Worm (Caenorhabditis elegans): ENCODE measurements around the gene rps-21.

The rps-21 gene

ce11 chrIII:7238727-7239126 is 49.3 kb upstream of the rps-21 start, which contains the start of gene pars-1:
Gene pars-1 (plus strand): TSS chrIII:7239027.
- TF ChIP-seq nhr-129 (tag; optimal IDR thresholded peaks at IDR 0.05) (peak; percentile 22), lin-13 (GFP tag; optimal IDR thresholded peaks at IDR 0.05) (no peak)

DNA sequence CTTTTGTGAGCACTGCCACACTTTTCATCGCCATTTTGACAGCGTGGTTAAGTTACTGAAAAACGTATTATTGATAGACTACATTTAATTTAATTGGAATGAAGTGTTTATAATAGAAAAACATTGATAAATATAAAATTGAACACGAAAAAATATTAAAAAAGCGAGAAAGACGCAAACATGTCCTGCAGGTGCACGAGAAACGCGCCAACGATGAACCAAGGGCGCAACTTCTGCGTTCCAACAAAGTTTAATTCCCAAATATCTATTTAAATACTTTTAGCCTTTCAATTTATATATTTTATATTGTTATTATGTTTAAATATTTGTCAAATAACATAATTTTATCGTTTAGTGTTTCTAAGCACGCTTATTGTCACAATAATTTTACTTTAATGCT is 44.7 kb upstream of the rps-21 start, which contains the start of gene ndus-8:
ndus-8 (minus strand) TSS at position 55 of the 400 bp plus-strand sequence.
- no peak for TF ChIP-seq nhr-237 (tag; optimal IDR thresholded peaks at IDR 0.05)
- no peak for TF ChIP-seq mdl-1 (tag; optimal IDR thresholded peaks at IDR 0.05)
- peak; percentile 67 for TF ChIP-seq crh-2 (tag; optimal IDR thresholded peaks at IDR 0.05)
- TF ChIP-seq nhr-77 (tag; optimal IDR thresholded peaks at IDR 0.05) = no peak
- TF ChIP-seq F13H6.1 (tag; optimal IDR thresholded peaks at IDR 0.05) = peak; percentile 40
- no peak for TF ChIP-seq unc-62 (GFP tag; optimal IDR thresholded peaks at IDR 0.05)
- TF ChIP-seq ama-1 (optimal IDR thresholded peaks at IDR 0.05) = no peak
- no peak for TF ChIP-seq skn-1 (tag; optimal IDR thresholded peaks at IDR 0.05)
- peak; percentile 7 for TF ChIP-seq fos-1 (tag; optimal IDR thresholded peaks at IDR 0.05)
- TF ChIP-seq mbf-1 (tag; optimal IDR thresholded peaks at IDR 0.05) = no peak
- peak; percentile 36 for TF ChIP-seq sem-4 (tag; optimal IDR thresholded peaks at IDR 0.05)
- TF ChIP-seq nhr-129 (tag; optimal IDR thresholded peaks at IDR 0.05) = peak; percentile 43
- TF ChIP-seq egl-27 (tag; optimal IDR thresholded peaks at IDR 0.05) = peak; percentile 59
- no peak for TF ChIP-seq nhr-23 (tag; optimal IDR thresholded peaks at IDR 0.05)
- peak; percentile 69 for TF ChIP-seq nhr-25 (tag; optimal IDR thresholded peaks at IDR 0.05)
- TF ChIP-seq ZK546.5 (tag; optimal IDR thresholded peaks at IDR 0.05) = no peak
- no peak for TF ChIP-seq elt-3 (tag; optimal IDR thresholded peaks at IDR 0.05)
- peak; percentile 58 for TF ChIP-seq sma-3 (GFP tag; optimal IDR thresholded peaks at IDR 0.05)
- no peak for TF ChIP-seq alr-1 (tag; optimal IDR thresholded peaks at IDR 0.05)
- peak; percentile 86 for TF ChIP-seq sma-9 (GFP tag; optimal IDR thresholded peaks at IDR 0.05)
- no peak for TF ChIP-seq sma-9 (tag; optimal IDR thresholded peaks at IDR 0.05)
- no peak for TF ChIP-seq ztf-1 (GFP tag; conservative IDR thresholded peaks at IDR 0.05)
- peak; percentile 75 for TF ChIP-seq gmeb-1 (tag; optimal IDR thresholded peaks at IDR 0.05)
- no peak for TF ChIP-seq ztf-11 (tag; optimal IDR thresholded peaks at IDR 0.05)
- TF ChIP-seq zag-1 (tag; optimal IDR thresholded peaks at IDR 0.05) = no peak
- no peak for TF ChIP-seq nhr-12 (tag; optimal IDR thresholded peaks at IDR 0.05)
- TF ChIP-seq ztf-4 (tag; optimal IDR thresholded peaks at IDR 0.05) = peak; percentile 59
- TF ChIP-seq unc-55 (GFP tag; optimal IDR thresholded peaks at IDR 0.05) = no peak
- no peak for TF ChIP-seq unc-39 (tag; optimal IDR thresholded peaks at IDR 0.05)
- TF ChIP-seq lin-11 (tag; optimal IDR thresholded peaks at IDR 0.05) = peak; percentile 54
- no peak for TF ChIP-seq nhr-11 (tag; optimal IDR thresholded peaks at IDR 0.05)
- TF ChIP-seq ceh-82 (tag; optimal IDR thresholded peaks at IDR 0.05) = no peak
- peak; percentile 32 for TF ChIP-seq nhr-6 (tag; optimal IDR thresholded peaks at IDR 0.05)
- TF ChIP-seq lin-13 (GFP tag; optimal IDR thresholded peaks at IDR 0.05) = peak; percentile 60
- TF ChIP-seq peb-1 (tag; optimal IDR thresholded peaks at IDR 0.05) = no peak
- TF ChIP-seq elt-1 (tag; optimal IDR thresholded peaks at IDR 0.05) = no peak
- peak; percentile 74 for TF ChIP-seq snpc-4 (tag; optimal IDR thresholded peaks at IDR 0.05)
- TF ChIP-seq R02D3.7 (tag; optimal IDR thresholded peaks at IDR 0.05) = no peak
- TF ChIP-seq dmd-4 (tag; optimal IDR thresholded peaks at IDR 0.05) = no peak
- TF ChIP-seq blmp-1 (tag; optimal IDR thresholded peaks at IDR 0.05; ENCODE audit: insufficient read depth) = no peak
- TF ChIP-seq mab-5 (tag; optimal IDR thresholded peaks at IDR 0.05) = no peak
- no peak for TF ChIP-seq aly-2 (tag; optimal IDR thresholded peaks at IDR 0.05)
- peak; percentile 79 for TF ChIP-seq C34F6.9 (tag; optimal IDR thresholded peaks at IDR 0.05)
- TF ChIP-seq nhr-21 (tag; optimal IDR thresholded peaks at IDR 0.05) = peak; percentile 54
- TF ChIP-seq ceh-16 (tag; optimal IDR thresholded peaks at IDR 0.05) = no peak
- no peak for TF ChIP-seq nhr-10 (tag; optimal IDR thresholded peaks at IDR 0.05)
- TF ChIP-seq Y55F3AM.14 (GFP tag; optimal IDR thresholded peaks at IDR 0.05) = no peak
- TF ChIP-seq lin-39 (tag; optimal IDR thresholded peaks at IDR 0.05) = no peak
- TF ChIP-seq lsy-2 (tag; optimal IDR thresholded peaks at IDR 0.05) = peak; percentile 61 to 86

Data from whole organism, L2 larva.